Worm (Caenorhabditis elegans) whole organism, L1 larva: ENCODE results near the gene srd-10.

Experiments used
- C16A3.4 ChIP-seq: fragments of 150-350 bp; optimal IDR thresholded peaks from 2 replicates; lab custom pipeline; 2014; ENCODE audit warnings: missing biosample characterization, missing genetic modification characterization
- F16B12.6 ChIP-seq: fragments of 150-350 bp; optimal IDR thresholded peaks from 2 replicates; lab custom pipeline; 2014; ENCODE audit warnings: missing biosample characterization, missing genetic modification characterization
- Y116A8C.19 ChIP-seq: sonication (generic microtip); optimal IDR thresholded peaks from 2 replicates; lab custom pipeline; 2016; ENCODE audit warnings: missing compliant biosample characterization, missing genetic modification characterization, borderline replicate concordance
- aha-1 ChIP-seq: fragments of 150-350 bp; optimal IDR thresholded peaks from 2 replicates; lab custom pipeline; 2014; ENCODE audit warnings: missing biosample characterization, missing genetic modification characterization
- ama-1 ChIP-seq: fragments of 150-350 bp; optimal IDR thresholded peaks from 2 replicates; lab custom pipeline; 2014
- ceh-63 ChIP-seq: fragments of 200-800 bp; sonication (Bioruptor generic); optimal IDR thresholded peaks from 2 replicates; lab custom pipeline; 2018; ENCODE audit warnings: mild to moderate bottlenecking, missing genetic modification characterization, missing compliant biosample characterization
- ceh-82 ChIP-seq, 3 experiments: fragments of 150-350 bp in 1 of 3; sonication (generic microtip) in 2 of 3; optimal IDR thresholded peaks; 2 replicates each; lab custom pipeline; 2014 to 2017; ENCODE audit warnings: missing biosample characterization in 3 of 3, missing genetic modification characterization in 3 of 3
- ceh-90 ChIP-seq: sonication (generic microtip); optimal IDR thresholded peaks from 2 replicates; lab custom pipeline; 2016; ENCODE audit warnings: missing genetic modification characterization, missing compliant biosample characterization
- dpl-1 ChIP-seq, 3 experiments: fragments of 150-350 bp in 2 of 3; sonication (generic microtip) in 1 of 3; optimal IDR thresholded peaks; 2 replicates each; lab custom pipeline; 2014 to 2017; ENCODE audit warnings: missing biosample characterization in 3 of 3, missing genetic modification characterization in 3 of 3, missing genetic modification reagents in 3 of 3
- dsc-1 ChIP-seq: sonication (generic microtip); optimal IDR thresholded peaks from 2 replicates; lab custom pipeline; 2016; ENCODE audit warnings: mild to moderate bottlenecking, missing genetic modification characterization, missing compliant biosample characterization
- efl-1 ChIP-seq, 4 experiments: fragments of 150-350 bp; optimal IDR thresholded peaks in 3 of 4; peaks in 1 of 4; 1 replicate in 1 of 4; 2 replicates in 3 of 4; lab custom pipeline; 2014; ENCODE audit warnings: missing biosample characterization in 2 of 4, missing genetic modification characterization in 2 of 4, missing genetic modification reagents in 2 of 4
- efl-3 ChIP-seq: fragments of 200-800 bp; sonication (Bioruptor generic); optimal IDR thresholded peaks from 2 replicates; lab custom pipeline; 2018; ENCODE audit warnings: mild to moderate bottlenecking, missing genetic modification characterization, missing compliant biosample characterization
- fkh-10 ChIP-seq: sonication (generic microtip); optimal IDR thresholded peaks from 2 replicates; lab custom pipeline; 2017; ENCODE audit warnings: missing biosample characterization, missing genetic modification reagents, missing genetic modification characterization
- fkh-8 ChIP-seq: sonication (generic microtip); optimal IDR thresholded peaks from 2 replicates; lab custom pipeline; 2016; ENCODE audit warnings: mild to moderate bottlenecking, missing genetic modification characterization, missing compliant biosample characterization
- grh-1 ChIP-seq: fragments of 200-800 bp; sonication (Bioruptor generic); IDR thresholded peaks from 2 replicates; pipeline ENCODE4 v1.3.6; 2022; ENCODE audit warnings: missing genetic modification reagents, missing genetic modification characterization, missing compliant biosample characterization
- hlh-4 ChIP-seq: sonication (generic microtip); optimal IDR thresholded peaks from 2 replicates; lab custom pipeline; 2016; ENCODE audit warnings: mild to moderate bottlenecking, missing genetic modification characterization, missing compliant biosample characterization
- irx-1 ChIP-seq: sonication (generic microtip); optimal IDR thresholded peaks from 2 replicates; lab custom pipeline; 2016; ENCODE audit warnings: missing genetic modification characterization, missing compliant biosample characterization
- isw-1 ChIP-seq: fragments of 200-800 bp; sonication (Bioruptor generic); IDR thresholded peaks from 2 replicates; pipeline ENCODE4 v1.3.6; 2022; ENCODE audit warnings: missing genetic modification characterization, missing compliant biosample characterization
- lin-13 ChIP-seq: fragments of 150-350 bp; optimal IDR thresholded peaks from 2 replicates; lab custom pipeline; 2014; ENCODE audit warnings: missing biosample characterization, missing genetic modification reagents, missing genetic modification characterization
- lin-14 ChIP-seq: fragments of 200-800 bp; sonication (Bioruptor generic); optimal IDR thresholded peaks from 2 replicates; lab custom pipeline; 2018; ENCODE audit warnings: mild to moderate bottlenecking, missing genetic modification characterization, moderate library complexity, missing compliant biosample characterization
- lin-35 ChIP-seq, 2 experiments: fragments of 150-350 bp; optimal IDR thresholded peaks; 2 replicates each; lab custom pipeline; 2014; ENCODE audit warnings: missing biosample characterization in 2 of 2, missing genetic modification characterization in 2 of 2, missing genetic modification reagents in 2 of 2
- lir-3 ChIP-seq: sonication (generic microtip); optimal IDR thresholded peaks from 2 replicates; lab custom pipeline; 2016; ENCODE audit warnings: mild to moderate bottlenecking, missing genetic modification characterization, moderate library complexity, missing compliant biosample characterization; ENCODE audit not compliant: poor library complexity
- nhr-11 ChIP-seq: fragments of 150-350 bp; optimal IDR thresholded peaks from 2 replicates; lab custom pipeline; 2014; ENCODE audit warnings: missing biosample characterization, missing genetic modification characterization
- nhr-19 ChIP-seq: fragments of 200-800 bp; sonication (Bioruptor generic); conservative IDR thresholded peaks from 2 replicates; pipeline ENCODE4 v1.3.6; 2022; ENCODE audit warnings: missing genetic modification characterization, missing compliant biosample characterization
- nhr-237 ChIP-seq: fragments of 150-350 bp; optimal IDR thresholded peaks from 2 replicates; lab custom pipeline; 2014; ENCODE audit warnings: missing biosample characterization, missing genetic modification characterization
- nhr-47 ChIP-seq: sonication (generic microtip); optimal IDR thresholded peaks from 2 replicates; lab custom pipeline; 2016; ENCODE audit warnings: mild to moderate bottlenecking, missing genetic modification characterization, moderate library complexity, missing compliant biosample characterization
- nhr-71 ChIP-seq: sonication (generic microtip); optimal IDR thresholded peaks from 2 replicates; lab custom pipeline; 2016; ENCODE audit warnings: mild to moderate bottlenecking, missing genetic modification characterization, moderate library complexity, missing compliant biosample characterization
- nhr-84 ChIP-seq: sonication (generic microtip); optimal IDR thresholded peaks from 2 replicates; lab custom pipeline; 2017; ENCODE audit warnings: missing biosample characterization, missing genetic modification characterization
- nhr-90 ChIP-seq: sonication (generic microtip); optimal IDR thresholded peaks from 2 replicates; lab custom pipeline; 2016; ENCODE audit warnings: mild to moderate bottlenecking, missing genetic modification characterization, missing compliant biosample characterization; ENCODE audit not compliant: poor library complexity
- pqm-1 ChIP-seq: sonication (generic microtip); optimal IDR thresholded peaks from 3 replicates; lab custom pipeline; 2017; ENCODE audit warnings: missing biosample characterization, missing genetic modification characterization
- rnt-1 ChIP-seq: sonication (generic microtip); optimal IDR thresholded peaks from 2 replicates; lab custom pipeline; 2016; ENCODE audit warnings: mild to moderate bottlenecking, missing genetic modification characterization, moderate library complexity, missing compliant biosample characterization
- sox-4 ChIP-seq: sonication (generic microtip); optimal IDR thresholded peaks from 2 replicates; lab custom pipeline; 2016; ENCODE audit warnings: missing genetic modification characterization, missing compliant biosample characterization
- swsn-7 ChIP-seq: sonication (generic microtip); optimal IDR thresholded peaks from 2 replicates; lab custom pipeline; 2016; ENCODE audit warnings: missing genetic modification characterization, missing compliant biosample characterization
- tlp-1 ChIP-seq: fragments of 150-350 bp; optimal IDR thresholded peaks from 2 replicates; lab custom pipeline; 2014; ENCODE audit warnings: missing biosample characterization, missing genetic modification characterization
- unc-130 ChIP-seq: fragments of 150-350 bp; optimal IDR thresholded peaks from 2 replicates; lab custom pipeline; 2017; ENCODE audit warnings: missing biosample characterization, missing genetic modification characterization, inconsistent platforms
- unc-30 ChIP-seq: sonication (generic microtip); optimal IDR thresholded peaks from 2 replicates; lab custom pipeline; 2017; ENCODE audit warnings: missing biosample characterization, missing genetic modification characterization
- unc-62 ChIP-seq: fragments of 150-350 bp; optimal IDR thresholded peaks from 2 replicates; lab custom pipeline; 2014; ENCODE audit warnings: missing biosample characterization, missing genetic modification reagents, missing genetic modification characterization
- ztf-11 ChIP-seq, 2 experiments: sonication (generic microtip); optimal IDR thresholded peaks; 2 replicates each; lab custom pipeline; 2016 to 2017; ENCODE audit warnings: missing genetic modification characterization in 2 of 2, missing biosample characterization in 1 of 2, missing compliant biosample characterization in 1 of 2

The srd-10 gene

ce11 chrIV:13554350-13554749, 20.5 kb upstream of the srd-10 start:
- TF ChIP-seq efl-1 (optimal IDR thresholded peaks at IDR 0.05; lab: Kevin White, UChicago) (no peak), efl-1 (GFP tag; optimal IDR thresholded peaks at IDR 0.05 in 1 of 2; lab: Kevin White, UChicago) (peak in 1 of 2 experiments; percentile 76), isw-1 (GFP tag; lab: Robert Waterston, UW) (no peak)
- TF ChIP-seq, all 84 proteins: peak for 1

DNA sequence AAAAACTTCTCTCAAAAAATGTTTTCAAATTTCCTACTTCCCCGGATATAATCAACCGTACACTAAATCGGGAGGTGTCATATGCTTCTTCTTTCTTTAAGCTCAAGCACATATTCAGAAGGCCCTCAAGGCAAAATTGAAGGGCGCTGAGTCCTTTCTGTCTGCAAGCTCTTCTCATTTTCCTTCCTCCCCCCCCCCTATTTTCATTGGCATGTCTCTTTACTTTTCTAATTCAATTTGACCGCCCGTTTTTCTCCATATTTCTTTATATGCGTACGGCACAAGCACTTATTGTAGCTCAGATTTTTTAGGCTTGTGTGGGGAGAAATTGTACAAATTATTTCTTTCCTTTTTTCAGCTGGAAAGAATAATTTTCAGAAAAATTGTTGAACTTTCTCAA, 19.3 kb upstream of the srd-10 start:
- no peak for TF ChIP-seq lin-13 (GFP tag; lab: Kevin White, UChicago)
- TF ChIP-seq pqm-1 (tag; lab: Kevin White, UChicago) = no peak
- no peak for TF ChIP-seq unc-62 (GFP tag; lab: Kevin White, UChicago)
- no peak for TF ChIP-seq nhr-11 (tag; lab: Kevin White, UChicago)
- peak; percentile 58 for TF ChIP-seq lin-14 (GFP tag; lab: Kevin White, UChicago)

ce11 chrIV:13557393-13557792, 17.4 kb upstream of the srd-10 start:
- TF ChIP-seq nhr-90 (no peak), unc-30 (tag; lab: Kevin White, UChicago) (no peak), lin-14 (GFP tag; lab: Kevin White, UChicago) (peak; percentile 22)
- TF ChIP-seq, all 84 proteins: peak for 1

- TF ChIP-seq nhr-90 (no peak), hlh-4 (tag; lab: Kevin White, UChicago) (no peak), efl-3 (no peak), efl-1 (optimal IDR thresholded peaks at IDR 0.05; lab: Kevin White, UChicago) (no peak), efl-1 (GFP tag; optimal IDR thresholded peaks at IDR 0.05 in 1 of 2; lab: Kevin White, UChicago) (no peak), lir-3 (no peak), ama-1 (lab: Kevin White, UChicago) (no peak), ceh-82 (tag; optimal IDR thresholded peaks at IDR 0.05; lab: Kevin White, UChicago) (no peak), swsn-7 (tag; lab: Kevin White, UChicago) (no peak), isw-1 (GFP tag; lab: Robert Waterston, UW) (no peak), unc-130 (no peak)
Measured at ce11 chrIV:13559020-13559419, 15.8 kb upstream of the srd-10 start.

- TF ChIP-seq lin-14 (GFP tag; lab: Kevin White, UChicago) = peak; percentile 47
- peak; percentile 64 for TF ChIP-seq dsc-1 (tag; lab: Kevin White, UChicago)
- no peak for TF ChIP-seq dpl-1 (GFP tag; optimal IDR thresholded peaks at IDR 0.05; lab: Kevin White, UChicago)
- TF ChIP-seq rnt-1 (tag; lab: Kevin White, UChicago) = peak; percentile 22
Measured at ce11 chrIV:13561629-13562028, 13.2 kb upstream of the srd-10 start, which contains the start of the genes Y45F10B.13 and qui-1. Gene Y45F10B.13, minus strand, starts transcription at chrIV:13561729. Gene qui-1, plus strand, starts transcription at chrIV:13561861.

DNA sequence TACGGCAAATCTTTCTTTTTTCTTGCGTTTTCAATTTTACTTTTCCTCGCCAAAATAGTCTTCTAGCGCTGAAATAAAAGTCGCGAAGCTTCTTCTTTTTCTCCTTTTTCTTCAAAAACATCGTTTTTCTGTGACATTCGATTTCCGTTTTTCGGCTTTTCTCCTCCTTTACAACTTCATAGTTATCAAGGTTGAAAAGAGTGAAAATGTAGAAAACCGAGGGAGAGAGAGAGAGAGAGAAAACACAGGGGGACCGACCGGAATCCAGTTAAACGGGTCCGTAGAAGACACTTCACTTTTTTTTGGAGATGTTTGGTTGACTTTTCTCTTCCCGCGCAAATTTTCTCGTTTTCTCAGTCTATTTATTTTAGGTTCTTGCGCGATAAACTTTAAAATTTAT, 10.5 kb upstream of the srd-10 start:
- TF ChIP-seq lin-13 (GFP tag; lab: Kevin White, UChicago) (no peak), fkh-10 (GFP tag; lab: Kevin White, UChicago) (peak; percentile 80), lin-14 (GFP tag; lab: Kevin White, UChicago) (peak; percentile 49), F16B12.6 (tag; lab: Kevin White, UChicago) (no peak), irx-1 (tag; lab: Kevin White, UChicago) (no peak), efl-3 (no peak)
- TF ChIP-seq, all 84 proteins: peak for 2

DNA sequence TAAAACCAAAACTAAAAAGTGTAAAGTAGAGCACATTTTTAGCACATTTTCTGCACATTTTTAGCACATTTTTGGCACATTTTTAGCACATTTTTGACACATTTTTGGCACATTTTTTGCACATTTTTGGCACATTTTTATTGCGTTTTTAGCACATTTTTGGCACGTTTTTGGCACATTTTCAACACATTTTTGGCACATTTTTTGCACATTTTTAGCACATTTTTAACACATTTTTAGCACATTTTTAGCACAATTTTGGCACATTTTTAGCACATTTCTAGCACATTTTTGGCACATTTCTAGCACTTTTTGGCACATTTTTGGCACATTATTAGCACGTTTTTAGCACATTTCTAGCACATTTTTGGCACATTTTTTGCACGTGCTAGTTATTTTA, 840 bp downstream of the srd-10 start:
- no peak for TF ChIP-seq nhr-84 (tag; lab: Kevin White, UChicago)
- no peak for TF ChIP-seq C16A3.4 (tag; lab: Kevin White, UChicago)
- no peak for TF ChIP-seq ztf-11 (tag; optimal IDR thresholded peaks at IDR 0.05; lab: Kevin White, UChicago)
- TF ChIP-seq Y116A8C.19 = no peak
- no peak for TF ChIP-seq aha-1
- no peak for TF ChIP-seq fkh-8
- no peak for TF ChIP-seq nhr-237 (tag; lab: Kevin White, UChicago)
- TF ChIP-seq ceh-90 (tag; lab: Kevin White, UChicago) = no peak
- TF ChIP-seq sox-4 (tag; lab: Kevin White, UChicago) = no peak
- TF ChIP-seq ceh-82 (tag; optimal IDR thresholded peaks at IDR 0.05; lab: Kevin White, UChicago) = no peak
- TF ChIP-seq tlp-1 (tag; lab: Kevin White, UChicago) = no peak
- TF ChIP-seq grh-1 = no peak
- TF ChIP-seq nhr-71 (tag; lab: Kevin White, UChicago) = no peak
- TF ChIP-seq ceh-63 (GFP tag; lab: Kevin White, UChicago) = no peak
- TF ChIP-seq nhr-19 (GFP tag; lab: Robert Waterston, UW) = no peak
- no peak for TF ChIP-seq nhr-47 (tag; lab: Kevin White, UChicago)
- TF ChIP-seq lin-35 (GFP tag; optimal IDR thresholded peaks at IDR 0.05; lab: Kevin White, UChicago) = no peak
- TF ChIP-seq, all 84 proteins: peak for 0
